Worm (Caenorhabditis elegans): ENCODE measurements around the gene Y57A10A.4.

- no peak for TF ChIP-seq drap-1 (GFP tag; optimal IDR thresholded peaks at IDR 0.05)
- TF ChIP-seq nhr-76 (tag; optimal IDR thresholded peaks at IDR 0.05) = no peak
- no peak for TF ChIP-seq snpc-4 (tag; optimal IDR thresholded peaks at IDR 0.05)
- no peak for TF ChIP-seq unc-62 (GFP tag; optimal IDR thresholded peaks at IDR 0.05)
- TF ChIP-seq blmp-1 (tag; optimal IDR thresholded peaks at IDR 0.05) = no peak
- no peak for TF ChIP-seq nhr-237 (tag; optimal IDR thresholded peaks at IDR 0.05)
- peak; percentile 32 for TF ChIP-seq zip-8 (tag; optimal IDR thresholded peaks at IDR 0.05)
Observed at ce11 chrII:12150227-12150626, 1.5 kb upstream of the Y57A10A.4 start.

Measured in whole organism, mixed stage, embryonic.